Fruit fly (Drosophila melanogaster) whole organism, embryonic: ENCODE results near the gene CG3337.

Experiments
- ATbp ChIP-seq: fragments of 200-800 bp; sonication (Bioruptor generic); optimal IDR thresholded peaks from 2 replicates; lab custom pipeline; 2017; ENCODE audit warnings: missing biosample characterization, mild to moderate bottlenecking, missing genetic modification characterization, missing genetic modification reagents
- Aef1 ChIP-seq: fragments of 200-800 bp; sonication (Bioruptor generic); IDR thresholded peaks from 3 replicates; pipeline ENCODE4 v1.3.6; 2022; ENCODE audit warnings: missing biosample characterization, missing genetic modification characterization
- Atf-2 ChIP-seq: fragments of 200-800 bp; sonication (Bioruptor generic); optimal IDR thresholded peaks from 2 replicates; lab custom pipeline; 2016; ENCODE audit warnings: missing biosample characterization, missing genetic modification characterization
- CG10147 ChIP-seq: fragments of 200-800 bp; sonication (Bioruptor generic); optimal IDR thresholded peaks from 2 replicates; lab custom pipeline; 2019; ENCODE audit warnings: missing biosample characterization, mild to moderate bottlenecking, missing genetic modification characterization, moderate library complexity
- CG10267 ChIP-seq: fragments of 200-800 bp; sonication (Bioruptor generic); optimal IDR thresholded peaks from 2 replicates; lab custom pipeline; 2018; ENCODE audit warnings: missing biosample characterization, mild to moderate bottlenecking, missing genetic modification characterization, moderate library complexity
- CG11695 ChIP-seq: fragments of 200-800 bp; sonication (Bioruptor generic); IDR thresholded peaks from 3 replicates; pipeline ENCODE4 v1.3.6; 2022; ENCODE audit warnings: missing biosample characterization, missing genetic modification characterization
- CG12236 ChIP-seq: fragments of 200-800 bp; sonication (Bioruptor generic); optimal IDR thresholded peaks from 2 replicates; lab custom pipeline; 2016; ENCODE audit warnings: missing biosample characterization, missing genetic modification characterization
- CG13287 ChIP-seq: fragments of 200-800 bp; sonication (Bioruptor generic); IDR thresholded peaks from 2 replicates; pipeline ENCODE4 v1.3.6; 2022; ENCODE audit warnings: missing biosample characterization, missing genetic modification characterization; ENCODE audit not compliant: partially characterized antibody
- CG15269 ChIP-seq: fragments of 200-800 bp; sonication (Bioruptor generic); optimal IDR thresholded peaks from 2 replicates; lab custom pipeline; 2018; ENCODE audit warnings: missing biosample characterization, mild to moderate bottlenecking, missing genetic modification characterization, moderate library complexity
- CG16813 ChIP-seq: fragments of 200-800 bp; sonication (Bioruptor generic); IDR thresholded peaks from 3 replicates; pipeline ENCODE4 v1.3.6; 2022; ENCODE audit warnings: missing biosample characterization, missing genetic modification characterization; ENCODE audit not compliant: partially characterized antibody
- CG16863 ChIP-seq: fragments of 200-800 bp; sonication (Bioruptor generic); optimal IDR thresholded peaks from 3 replicates; lab custom pipeline; 2016; ENCODE audit warnings: missing biosample characterization, missing genetic modification characterization
- CG17612 ChIP-seq: fragments of 200-800 bp; sonication (Bioruptor generic); IDR thresholded peaks from 2 replicates; pipeline ENCODE4 v1.3.6; 2022; ENCODE audit warnings: missing biosample characterization, missing genetic modification characterization
- CG2120 ChIP-seq: fragments of 200-800 bp; sonication (Bioruptor generic); optimal IDR thresholded peaks from 3 replicates; lab custom pipeline; 2016; ENCODE audit warnings: missing biosample characterization, missing genetic modification characterization
- CG4282 ChIP-seq: fragments of 200-800 bp; sonication (Bioruptor generic); optimal IDR thresholded peaks from 2 replicates; lab custom pipeline; 2016; ENCODE audit warnings: missing biosample characterization, missing genetic modification characterization
- CG4617 ChIP-seq: fragments of 200-800 bp; sonication (Bioruptor generic); optimal IDR thresholded peaks from 3 replicates; lab custom pipeline; 2016; ENCODE audit warnings: missing biosample characterization, missing genetic modification characterization, borderline replicate concordance
- CG6683 ChIP-seq: fragments of 200-800 bp; sonication (Bioruptor generic); optimal IDR thresholded peaks from 2 replicates; lab custom pipeline; 2017; ENCODE audit warnings: missing biosample characterization, mild to moderate bottlenecking, missing genetic modification characterization, missing genetic modification reagents
- CG6765 ChIP-seq: fragments of 200-800 bp; sonication (Bioruptor generic); optimal IDR thresholded peaks from 3 replicates; lab custom pipeline; 2017; ENCODE audit warnings: missing biosample characterization, mild to moderate bottlenecking, missing genetic modification characterization
- CG7928 ChIP-seq: fragments of 200-800 bp; sonication (Bioruptor generic); optimal IDR thresholded peaks from 2 replicates; lab custom pipeline; 2017; ENCODE audit warnings: missing biosample characterization, mild to moderate bottlenecking, missing genetic modification characterization
- CG9727 ChIP-seq: fragments of 200-800 bp; sonication (Bioruptor generic); optimal IDR thresholded peaks from 3 replicates; lab custom pipeline; 2017; ENCODE audit warnings: missing biosample characterization, mild to moderate bottlenecking, missing genetic modification characterization
- CoRest ChIP-seq: fragments of 200-800 bp; sonication (Bioruptor generic); optimal IDR thresholded peaks from 3 replicates; lab custom pipeline; 2018; ENCODE audit warnings: missing biosample characterization, mild to moderate bottlenecking, missing genetic modification characterization, moderate library complexity
- Ets97D ChIP-seq: fragments of 200-800 bp; sonication (Bioruptor generic); optimal IDR thresholded peaks from 3 replicates; lab custom pipeline; 2016; ENCODE audit warnings: missing biosample characterization, missing genetic modification characterization
- Gsc ChIP-seq: fragments of 200-800 bp; sonication (Bioruptor generic); IDR thresholded peaks from 2 replicates; pipeline ENCODE4 v1.3.6; 2022; ENCODE audit warnings: missing biosample characterization, missing genetic modification characterization
- HmgZ ChIP-seq: fragments of 200-800 bp; sonication (Bioruptor generic); optimal IDR thresholded peaks from 2 replicates; lab custom pipeline; 2018; ENCODE audit warnings: missing biosample characterization, mild to moderate bottlenecking, missing genetic modification characterization
- Hr51 ChIP-seq, 2 experiments: fragments of 200-800 bp; sonication (Bioruptor generic); optimal IDR thresholded peaks; 2 replicates in 1 of 2; 3 replicates in 1 of 2; lab custom pipeline; 2016 to 2018; ENCODE audit warnings: missing biosample characterization in 2 of 2, missing genetic modification characterization in 2 of 2, mild to moderate bottlenecking in 1 of 2, moderate library complexity in 1 of 2
- Hsf ChIP-seq: fragments of 200-800 bp; sonication (Bioruptor generic); optimal IDR thresholded peaks from 3 replicates; lab custom pipeline; 2016; ENCODE audit warnings: missing biosample characterization, missing genetic modification characterization
- MESR4 ChIP-seq: fragments of 200-800 bp; sonication (Bioruptor generic); optimal IDR thresholded peaks from 2 replicates; lab custom pipeline; 2018; ENCODE audit warnings: missing biosample characterization, mild to moderate bottlenecking, missing genetic modification characterization, moderate library complexity
- Mes4 ChIP-seq: fragments of 200-800 bp; sonication (Bioruptor generic); optimal IDR thresholded peaks from 2 replicates; lab custom pipeline; 2016; ENCODE audit warnings: missing biosample characterization, missing genetic modification characterization
- NFAT ChIP-seq: fragments of 200-800 bp; sonication (Bioruptor generic); IDR thresholded peaks from 2 replicates; pipeline ENCODE4 v1.3.6; 2022; ENCODE audit warnings: missing biosample characterization, missing genetic modification characterization
- Nf-YC ChIP-seq: fragments of 200-800 bp; optimal IDR thresholded peaks from 3 replicates; lab custom pipeline; 2019; ENCODE audit warnings: missing biosample characterization, mild to moderate bottlenecking, missing genetic modification characterization, moderate library complexity
- Optix ChIP-seq: fragments of 200-800 bp; sonication (Bioruptor generic); IDR thresholded peaks from 3 replicates; pipeline ENCODE4 v1.3.6; 2022; ENCODE audit warnings: missing biosample characterization, missing genetic modification characterization
- Rfx ChIP-seq: fragments of 200-800 bp; sonication (Bioruptor generic); IDR thresholded peaks from 2 replicates; pipeline ENCODE4 v1.3.6; 2022; ENCODE audit warnings: missing biosample characterization, missing genetic modification characterization
- Side ChIP-seq: fragments of 200-800 bp; sonication (Bioruptor generic); optimal IDR thresholded peaks from 2 replicates; lab custom pipeline; 2016; ENCODE audit warnings: missing biosample characterization, missing genetic modification characterization
- Usf ChIP-seq: fragments of 200-800 bp; sonication (Bioruptor generic); optimal IDR thresholded peaks from 2 replicates; lab custom pipeline; 2017; ENCODE audit warnings: missing genotype, missing biosample characterization, missing genetic modification characterization
- amos ChIP-seq: fragments of 200-800 bp; sonication (Bioruptor generic); IDR thresholded peaks from 2 replicates; pipeline ENCODE4 v1.3.6; 2022; ENCODE audit warnings: missing biosample characterization, missing genetic modification characterization; ENCODE audit not compliant: partially characterized antibody
- btn ChIP-seq: fragments of 200-800 bp; sonication (Bioruptor generic); optimal IDR thresholded peaks from 2 replicates; lab custom pipeline; 2016; ENCODE audit warnings: missing biosample characterization, missing genetic modification characterization
- chinmo ChIP-seq: fragments of 200-800 bp; sonication (Bioruptor generic); IDR thresholded peaks from 4 replicates; pipeline ENCODE4 v1.3.6; 2022; ENCODE audit warnings: missing biosample characterization, missing genetic modification characterization; ENCODE audit not compliant: partially characterized antibody
- da ChIP-seq: fragments of 200-800 bp; sonication (Bioruptor generic); optimal IDR thresholded peaks from 2 replicates; lab custom pipeline; 2016; ENCODE audit warnings: missing biosample characterization, missing genetic modification characterization
- dimm ChIP-seq: fragments of 200-800 bp; sonication (Bioruptor generic); IDR thresholded peaks from 2 replicates; pipeline ENCODE4 v1.3.6; 2022; ENCODE audit warnings: missing biosample characterization, missing genetic modification characterization
- dm ChIP-seq: fragments of 200-800 bp; sonication (Bioruptor generic); optimal IDR thresholded peaks from 3 replicates; lab custom pipeline; 2016; ENCODE audit warnings: missing biosample characterization, missing genetic modification characterization
- gcm ChIP-seq: fragments of 200-800 bp; sonication (Bioruptor generic); optimal IDR thresholded peaks from 2 replicates; lab custom pipeline; 2019; ENCODE audit warnings: missing biosample characterization, mild to moderate bottlenecking, missing genetic modification characterization, moderate library complexity
- ham ChIP-seq: fragments of 200-800 bp; sonication (Bioruptor generic); IDR thresholded peaks from 2 replicates; pipeline ENCODE4 v1.3.6; 2022; ENCODE audit warnings: missing biosample characterization, missing genetic modification characterization
- hb ChIP-seq: fragments of 200-800 bp; sonication (Bioruptor generic); IDR thresholded peaks from 3 replicates; pipeline ENCODE4 v1.3.6; 2022; ENCODE audit warnings: missing biosample characterization, missing genetic modification characterization; ENCODE audit not compliant: partially characterized antibody
- hth ChIP-seq: fragments of >200 bp; optimal IDR thresholded peaks from 2 replicates; lab custom pipeline; 2017; ENCODE audit warnings: inconsistent platforms
- lmd ChIP-seq: fragments of 200-800 bp; sonication (Bioruptor generic); IDR thresholded peaks from 2 replicates; pipeline ENCODE4 v1.3.6; 2022; ENCODE audit warnings: missing biosample characterization, missing genetic modification characterization
- onecut ChIP-seq: fragments of 200-800 bp; sonication (Bioruptor generic); IDR thresholded peaks from 2 replicates; pipeline ENCODE4 v1.3.6; 2022; ENCODE audit warnings: missing biosample characterization, missing genetic modification characterization
- pnt ChIP-seq: fragments of 200-800 bp; sonication (Bioruptor generic); optimal IDR thresholded peaks from 3 replicates; lab custom pipeline; 2016; ENCODE audit warnings: missing biosample characterization, missing genetic modification characterization
- rib ChIP-seq: fragments of 200-800 bp; sonication (Bioruptor generic); IDR thresholded peaks from 2 replicates; pipeline ENCODE4 v1.3.6; 2022; ENCODE audit warnings: missing biosample characterization, missing genetic modification characterization
- tgo ChIP-seq: fragments of 200-800 bp; sonication (Bioruptor generic); IDR thresholded peaks from 3 replicates; pipeline ENCODE4 v1.3.6; 2022; ENCODE audit warnings: missing biosample characterization, missing genetic modification characterization
- tio ChIP-seq: fragments of 200-800 bp; sonication (Bioruptor generic); optimal IDR thresholded peaks from 2 replicates; lab custom pipeline; 2017; ENCODE audit warnings: missing biosample characterization, missing genetic modification characterization, inconsistent platforms
- tx ChIP-seq: fragments of 200-800 bp; sonication (Bioruptor generic); optimal IDR thresholded peaks from 2 replicates; lab custom pipeline; 2016; ENCODE audit warnings: missing biosample characterization, missing genetic modification characterization
- vnd ChIP-seq: fragments of 200-800 bp; sonication (Bioruptor generic); IDR thresholded peaks from 3 replicates; pipeline ENCODE4 v1.3.6; 2022; ENCODE audit warnings: missing biosample characterization, missing genetic modification characterization; ENCODE audit not compliant: partially characterized antibody

Gene CG3337

DNA sequence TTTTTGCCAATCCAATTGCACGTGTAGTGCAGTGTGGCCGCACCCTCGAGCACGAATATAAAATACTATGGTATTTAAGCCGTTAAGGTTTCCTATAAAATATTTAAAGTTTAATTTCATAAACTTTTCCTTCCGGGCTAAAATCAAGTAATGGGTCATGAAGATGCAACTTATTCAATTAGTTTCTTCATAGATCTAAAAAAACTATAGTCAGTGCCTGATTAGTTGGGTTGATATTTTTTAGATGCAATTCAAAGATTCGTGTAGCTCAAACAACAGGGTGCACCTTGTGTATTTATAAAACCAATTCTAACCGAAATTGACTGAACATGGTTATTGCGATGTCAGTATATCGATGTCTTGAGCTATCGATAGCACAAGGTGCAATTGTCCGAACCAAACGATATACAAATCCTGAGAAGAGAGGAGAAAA, 4.6 kb downstream of the CG3337 start, which contains the start of the genes Smyd5 and Oga (continued):
- TF ChIP-seq CG9727 (GFP tag; lab: Kevin White, UChicago) (peak; percentile 12), CG10147 (peak; percentile 34), btn (peak; percentile 15), onecut (peak; percentile 48), CG16863 (GFP tag; lab: Kevin White, UChicago) (peak; percentile 38), vnd (peak; percentile 91), tgo (GFP tag; lab: Robert Waterston, UW) (no peak), Usf (no peak), lmd (GFP tag; lab: Robert Waterston, UW) (no peak), CG11695 (no peak), pnt (GFP tag; lab: Kevin White, UChicago) (peak; percentile 22), ham (GFP tag; lab: Robert Waterston, UW) (no peak), chinmo (GFP tag; lab: Robert Waterston, UW) (peak; percentile 96), Mes4 (GFP tag; lab: Kevin White, UChicago) (peak; percentile 46), Side (GFP tag; lab: Kevin White, UChicago) (peak; percentile 57), Ets97D (GFP tag; lab: Kevin White, UChicago) (peak; percentile 81), CoRest (peak; percentile 71), dm (GFP tag; lab: Kevin White, UChicago) (peak; percentile 85), CG6765 (no peak), Gsc (GFP tag; lab: Robert Waterston, UW) (no peak), hb (peak; percentile 94), CG6683 (GFP tag; lab: Kevin White, UChicago) (no peak), MESR4 (GFP tag; lab: Kevin White, UChicago) (peak; percentile 49), ATbp (no peak), CG15269 (tag; lab: Kevin White, UChicago) (no peak), CG4282 (GFP tag; lab: Kevin White, UChicago) (no peak), Hr51 (GFP tag; optimal IDR thresholded peaks at IDR 0.05; lab: Kevin White, UChicago) (peak in 1 of 2 experiments; percentile 4), CG2120 (GFP tag; lab: Kevin White, UChicago) (peak; percentile 58), CG10267 (tag; lab: Kevin White, UChicago) (peak; percentile 59), Atf-2 (peak; percentile 38), Rfx (0 out of 2 replicates have a peak, but pooled peaks have one; percentile 24), gcm (GFP tag; lab: Kevin White, UChicago) (peak; percentile 20), dimm (GFP tag; lab: Robert Waterston, UW) (no peak), Aef1 (GFP tag; lab: Robert Waterston, UW) (no peak), hth (no peak), HmgZ (peak; percentile 66), tx (GFP tag; lab: Kevin White, UChicago) (peak; percentile 21), CG17612 (GFP tag; lab: Robert Waterston, UW) (no peak), NFAT (GFP tag; lab: Robert Waterston, UW) (peak; percentile 32; the same call in 1 of the 2 replicates), tio (no peak), CG13287 (peak; percentile 94), Optix (no peak), CG12236 (GFP tag; lab: Kevin White, UChicago) (peak; percentile 4), CG4617 (GFP tag; lab: Kevin White, UChicago) (peak; percentile 89), CG7928 (GFP tag; lab: Kevin White, UChicago) (peak; percentile 11), amos (GFP tag; lab: Robert Waterston, UW) (peak; percentile 96), Hsf (peak; percentile 58), rib (peak; percentile 19; the same call in 1 of the 2 replicates), da (GFP tag; lab: Kevin White, UChicago) (no peak), CG16813 (GFP tag; lab: Robert Waterston, UW) (peak; percentile 94), Nf-YC (tag; lab: Kevin White, UChicago) (peak; percentile 32)
